Worm (Caenorhabditis elegans) whole organism, young adult: ENCODE data around the gene his-70.

Experiments used
- F23B12.7 ChIP-seq: sonication (generic microtip); optimal IDR thresholded peaks from 2 replicates; lab custom pipeline; 2017; ENCODE audit warnings: missing genetic modification characterization, mild to moderate bottlenecking, missing compliant biosample characterization, antibody characterized with exemption, moderate library complexity; ENCODE audit not compliant: insufficient read depth
- Y53G8AR.9 ChIP-seq: fragments of 200-800 bp; sonication (Bioruptor generic); conservative IDR thresholded peaks from 2 replicates; pipeline ENCODE4 v1.3.6; 2022; ENCODE audit warnings: missing genetic modification reagents, missing genetic modification characterization, missing compliant biosample characterization
- ama-1 ChIP-seq, 3 experiments: fragments of 150-350 bp in 1 of 3; sonication (generic microtip) in 2 of 3; optimal IDR thresholded peaks; 2 replicates each; lab custom pipeline; 2014 to 2018; ENCODE audit warnings: missing biosample characterization in 2 of 3, missing genetic modification characterization in 2 of 3, missing genetic modification reagents in 2 of 3
- cebp-2 ChIP-seq: fragments of 200-800 bp; sonication (Bioruptor generic); IDR thresholded peaks from 2 replicates; pipeline ENCODE4 v1.3.6; 2022; ENCODE audit warnings: missing genetic modification characterization, missing compliant biosample characterization
- egrh-3 ChIP-seq: fragments of 200-800 bp; sonication (Bioruptor generic); IDR thresholded peaks from 2 replicates; pipeline ENCODE4 v1.3.6; 2022; ENCODE audit warnings: missing genetic modification reagents, missing genetic modification characterization, missing compliant biosample characterization
- hlh-26 ChIP-seq: fragments of 200-800 bp; sonication (Bioruptor generic); conservative IDR thresholded peaks from 2 replicates; pipeline ENCODE4 v1.3.6; 2022; ENCODE audit warnings: missing genetic modification reagents, missing genetic modification characterization, missing compliant biosample characterization
- lsl-1 ChIP-seq: fragments of 200-800 bp; sonication (Bioruptor generic); optimal IDR thresholded peaks from 2 replicates; lab custom pipeline; 2018; ENCODE audit warnings: mild to moderate bottlenecking, missing genetic modification characterization, moderate library complexity, missing compliant biosample characterization
- madf-8 ChIP-seq: fragments of 200-800 bp; sonication (Bioruptor generic); conservative IDR thresholded peaks from 2 replicates; pipeline ENCODE4 v1.3.6; 2022; ENCODE audit warnings: missing genetic modification reagents, missing genetic modification characterization, missing compliant biosample characterization
- pha-4 ChIP-seq: fragments of 150-350 bp; sonication (generic microtip); optimal IDR thresholded peaks from 2 replicates; lab custom pipeline; 2014; ENCODE audit warnings: missing biosample characterization, missing genetic modification reagents, missing genetic modification characterization

DNA sequence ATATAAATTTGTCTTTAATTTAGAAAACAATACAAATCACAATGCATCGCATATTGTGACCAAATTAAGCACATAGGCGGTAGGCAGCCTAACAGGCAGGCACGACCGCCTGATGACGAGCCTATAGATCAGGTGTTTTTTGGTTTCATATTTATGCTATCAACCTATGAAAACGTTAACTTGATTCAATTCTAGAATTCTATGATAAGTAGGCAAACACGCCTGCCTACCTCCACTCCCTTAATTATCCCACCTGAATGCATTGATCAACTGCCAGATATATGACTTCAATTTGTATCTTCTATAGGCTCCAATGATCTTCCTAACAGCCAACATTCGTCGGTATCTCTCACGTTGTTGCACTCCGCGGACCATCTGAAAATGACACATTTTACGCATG, 29.1 kb downstream of the his-70 start:
- TF ChIP-seq madf-8: no peak
- no peak for TF ChIP-seq F23B12.7 (tag; lab: Kevin White, UChicago)
- TF ChIP-seq pha-4: no peak
- TF ChIP-seq lsl-1 (GFP tag; lab: Kevin White, UChicago): no peak
- TF ChIP-seq cebp-2: no peak
- no peak for TF ChIP-seq ama-1 (optimal IDR thresholded peaks at IDR 0.05; lab: Kevin White, UChicago)
- no peak for TF ChIP-seq ama-1 (GFP tag; optimal IDR thresholded peaks at IDR 0.05; lab: Kevin White, UChicago)
- TF ChIP-seq hlh-26: no peak
- no peak for TF ChIP-seq egrh-3 (GFP tag; lab: Robert Waterston, UW)
- TF ChIP-seq Y53G8AR.9 (GFP tag; lab: Robert Waterston, UW): no peak
